Worm (Caenorhabditis elegans): Measurements from ENCODE around the gene lron-4.

lron-4 gene

DNA sequence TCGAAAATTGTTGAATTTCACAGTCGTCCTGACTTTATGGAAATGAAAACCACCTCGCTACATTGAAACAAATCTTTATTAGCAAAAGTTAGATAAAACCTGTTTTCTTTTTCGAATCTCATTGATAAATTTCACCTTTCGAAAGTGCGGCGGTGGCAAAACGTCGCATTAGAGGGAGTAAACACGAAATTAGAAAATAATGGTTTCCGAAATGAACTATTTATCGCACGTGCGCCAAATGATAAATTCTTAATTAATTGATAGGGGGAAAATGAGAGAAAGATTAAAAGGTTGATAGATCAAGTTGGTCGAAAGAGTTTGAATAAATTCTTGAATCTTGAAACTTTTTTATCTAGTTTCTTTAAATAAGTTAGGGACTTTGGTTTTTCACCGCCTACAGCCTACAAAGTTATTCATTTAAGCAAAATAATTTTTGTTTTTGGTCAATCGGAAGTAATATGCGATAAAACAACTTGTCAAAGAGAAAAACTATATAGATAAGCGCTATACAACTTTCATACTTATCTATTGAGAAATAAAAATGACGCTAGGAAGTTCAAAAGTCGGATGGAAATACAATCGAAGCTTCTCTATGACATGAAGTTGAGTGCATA, 40.8 kb downstream of the lron-4 start:
- TF ChIP-seq elt-3 (tag; optimal IDR thresholded peaks at IDR 0.05), result no peak
- TF ChIP-seq fos-1 (tag; optimal IDR thresholded peaks at IDR 0.05), result peak; percentile 36
- TF ChIP-seq nhr-237 (tag; optimal IDR thresholded peaks at IDR 0.05), result no peak
- TF ChIP-seq sma-3 (GFP tag; optimal IDR thresholded peaks at IDR 0.05), result peak; percentile 46
- TF ChIP-seq blmp-1 (tag; optimal IDR thresholded peaks at IDR 0.05; ENCODE audit: insufficient read depth), result peak; percentile 52
- no peak for TF ChIP-seq ceh-82 (tag; optimal IDR thresholded peaks at IDR 0.05)
- peak; percentile 33 for TF ChIP-seq crh-2 (tag; optimal IDR thresholded peaks at IDR 0.05)
- peak; percentile 53 for TF ChIP-seq sma-9 (GFP tag; optimal IDR thresholded peaks at IDR 0.05)
- no peak for TF ChIP-seq sma-9 (tag; optimal IDR thresholded peaks at IDR 0.05)
- TF ChIP-seq nhr-21 (tag; optimal IDR thresholded peaks at IDR 0.05), result peak; percentile 30

DNA sequence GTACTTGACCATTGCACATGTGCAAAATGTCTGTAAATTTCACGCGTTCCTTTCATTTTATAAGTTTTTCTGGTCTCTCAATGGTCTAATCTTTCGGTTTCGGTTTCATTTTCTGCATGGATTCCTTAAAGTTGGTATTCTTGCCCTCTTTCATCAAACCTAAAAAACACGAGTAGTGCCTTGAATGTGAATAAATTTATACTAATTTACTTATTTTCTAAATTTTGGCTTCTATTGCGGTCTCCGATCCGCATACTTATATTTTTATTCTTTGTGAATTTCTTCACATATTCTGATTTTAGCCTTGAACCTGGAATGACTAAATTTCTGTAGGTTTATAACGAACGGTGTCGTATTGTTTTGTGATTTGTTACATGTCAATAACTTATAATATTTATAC, 46.0 kb downstream of the lron-4 start, which contains the start of gene pdha-1:
pdha-1 (plus strand) TSS at position 301 of the 400 bp plus-strand sequence.
- no peak for TF ChIP-seq lin-13 (GFP tag; optimal IDR thresholded peaks at IDR 0.05)
- no peak for TF ChIP-seq lin-39 (tag; optimal IDR thresholded peaks at IDR 0.05)
- TF ChIP-seq sma-3 (GFP tag; optimal IDR thresholded peaks at IDR 0.05), result no peak
- TF ChIP-seq ztf-1 (GFP tag; conservative IDR thresholded peaks at IDR 0.05), result no peak
- TF ChIP-seq sma-9 (GFP tag; optimal IDR thresholded peaks at IDR 0.05), result no peak
- no peak for TF ChIP-seq sma-9 (tag; optimal IDR thresholded peaks at IDR 0.05)
- TF ChIP-seq sem-4 (tag; optimal IDR thresholded peaks at IDR 0.05), result no peak
- TF ChIP-seq blmp-1 (tag; optimal IDR thresholded peaks at IDR 0.05; ENCODE audit: insufficient read depth), result no peak
- TF ChIP-seq nhr-77 (tag; optimal IDR thresholded peaks at IDR 0.05), result no peak
- TF ChIP-seq nhr-23 (tag; optimal IDR thresholded peaks at IDR 0.05), result no peak
- TF ChIP-seq zag-1 (tag; optimal IDR thresholded peaks at IDR 0.05), result no peak
- no peak for TF ChIP-seq mbf-1 (tag; optimal IDR thresholded peaks at IDR 0.05)
- no peak for TF ChIP-seq fos-1 (tag; optimal IDR thresholded peaks at IDR 0.05)
- no peak for TF ChIP-seq ceh-82 (tag; optimal IDR thresholded peaks at IDR 0.05)
- TF ChIP-seq ztf-4 (tag; optimal IDR thresholded peaks at IDR 0.05), result no peak
- no peak for TF ChIP-seq unc-55 (GFP tag; optimal IDR thresholded peaks at IDR 0.05)
- TF ChIP-seq egl-27 (tag; optimal IDR thresholded peaks at IDR 0.05), result no peak
- TF ChIP-seq alr-1 (tag; optimal IDR thresholded peaks at IDR 0.05), result no peak
- no peak for TF ChIP-seq unc-39 (tag; optimal IDR thresholded peaks at IDR 0.05)

DNA sequence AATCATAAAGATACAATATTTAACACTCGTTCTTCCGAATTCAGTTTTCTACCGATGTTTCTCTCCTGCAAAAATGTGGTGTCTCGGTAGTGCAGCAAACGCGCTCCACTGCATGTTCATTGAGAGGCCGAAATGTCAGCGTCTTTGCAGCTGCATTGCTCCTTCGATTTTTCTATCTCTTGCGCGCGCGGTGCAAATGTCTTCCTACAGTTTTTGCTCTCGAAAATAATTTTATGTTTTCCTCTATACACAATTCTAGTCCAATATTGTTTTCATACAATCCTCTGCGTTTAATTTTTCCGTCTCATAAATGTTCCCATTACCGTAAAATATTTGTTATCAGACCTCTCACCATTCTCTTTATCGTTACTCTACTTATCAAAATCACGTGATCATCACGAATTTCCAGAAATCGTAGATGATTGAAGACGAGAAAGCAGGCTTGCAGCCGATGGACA, 49.6 kb downstream of the lron-4 start, which contains the start of gene ufd-2:
ufd-2 (plus strand) TSS at position 408 of the 458 bp plus-strand sequence.
- TF ChIP-seq nhr-6 (tag; optimal IDR thresholded peaks at IDR 0.05) (peak; percentile 4), zag-1 (tag; optimal IDR thresholded peaks at IDR 0.05) (peak; percentile 23), lin-13 (GFP tag; optimal IDR thresholded peaks at IDR 0.05) (peak; percentile 70), ceh-16 (tag; optimal IDR thresholded peaks at IDR 0.05) (no peak), unc-39 (tag; optimal IDR thresholded peaks at IDR 0.05) (no peak), snpc-4 (tag; optimal IDR thresholded peaks at IDR 0.05) (peak; percentile 41), blmp-1 (tag; optimal IDR thresholded peaks at IDR 0.05; ENCODE audit: insufficient read depth) (no peak), R02D3.7 (tag; optimal IDR thresholded peaks at IDR 0.05) (no peak), sma-9 (GFP tag; optimal IDR thresholded peaks at IDR 0.05) (peak; percentile 52), sma-9 (tag; optimal IDR thresholded peaks at IDR 0.05) (no peak), C34F6.9 (tag; optimal IDR thresholded peaks at IDR 0.05) (peak; percentile 89), lsy-2 (tag; optimal IDR thresholded peaks at IDR 0.05) (peak; percentile 28 to 85), nhr-25 (tag; optimal IDR thresholded peaks at IDR 0.05) (no peak), nhr-10 (tag; optimal IDR thresholded peaks at IDR 0.05) (no peak), mab-5 (tag; optimal IDR thresholded peaks at IDR 0.05) (no peak), nhr-237 (tag; optimal IDR thresholded peaks at IDR 0.05) (no peak), sma-3 (GFP tag; optimal IDR thresholded peaks at IDR 0.05) (peak; percentile 64), ZK546.5 (tag; optimal IDR thresholded peaks at IDR 0.05) (no peak), alr-1 (tag; optimal IDR thresholded peaks at IDR 0.05) (no peak), elt-1 (tag; optimal IDR thresholded peaks at IDR 0.05) (no peak), gmeb-1 (tag; optimal IDR thresholded peaks at IDR 0.05) (no peak), F13H6.1 (tag; optimal IDR thresholded peaks at IDR 0.05) (peak; percentile 72), nhr-12 (tag; optimal IDR thresholded peaks at IDR 0.05) (no peak), Y55F3AM.14 (GFP tag; optimal IDR thresholded peaks at IDR 0.05) (peak; percentile 21), nhr-129 (tag; optimal IDR thresholded peaks at IDR 0.05) (peak; percentile 87), elt-3 (tag; optimal IDR thresholded peaks at IDR 0.05) (no peak), unc-62 (GFP tag; optimal IDR thresholded peaks at IDR 0.05) (no peak), unc-55 (GFP tag; optimal IDR thresholded peaks at IDR 0.05) (peak; percentile 79), dmd-4 (tag; optimal IDR thresholded peaks at IDR 0.05) (no peak), mbf-1 (tag; optimal IDR thresholded peaks at IDR 0.05) (no peak), nhr-11 (tag; optimal IDR thresholded peaks at IDR 0.05) (no peak), fos-1 (tag; optimal IDR thresholded peaks at IDR 0.05) (peak; percentile 60), aly-2 (tag; optimal IDR thresholded peaks at IDR 0.05) (no peak), mdl-1 (tag; optimal IDR thresholded peaks at IDR 0.05) (no peak), lin-39 (tag; optimal IDR thresholded peaks at IDR 0.05) (no peak), skn-1 (tag; optimal IDR thresholded peaks at IDR 0.05) (no peak), egl-27 (tag; optimal IDR thresholded peaks at IDR 0.05) (no peak), nhr-77 (tag; optimal IDR thresholded peaks at IDR 0.05) (no peak), nhr-21 (tag; optimal IDR thresholded peaks at IDR 0.05) (peak; percentile 25), ztf-11 (tag; optimal IDR thresholded peaks at IDR 0.05) (no peak), ztf-4 (tag; optimal IDR thresholded peaks at IDR 0.05) (no peak), peb-1 (tag; optimal IDR thresholded peaks at IDR 0.05) (no peak)

All from whole organism, L2 larva.